Fruit fly (Drosophila melanogaster): Measurements from ENCODE around the gene Rbcn-3A.

Rbcn-3A gene

DNA sequence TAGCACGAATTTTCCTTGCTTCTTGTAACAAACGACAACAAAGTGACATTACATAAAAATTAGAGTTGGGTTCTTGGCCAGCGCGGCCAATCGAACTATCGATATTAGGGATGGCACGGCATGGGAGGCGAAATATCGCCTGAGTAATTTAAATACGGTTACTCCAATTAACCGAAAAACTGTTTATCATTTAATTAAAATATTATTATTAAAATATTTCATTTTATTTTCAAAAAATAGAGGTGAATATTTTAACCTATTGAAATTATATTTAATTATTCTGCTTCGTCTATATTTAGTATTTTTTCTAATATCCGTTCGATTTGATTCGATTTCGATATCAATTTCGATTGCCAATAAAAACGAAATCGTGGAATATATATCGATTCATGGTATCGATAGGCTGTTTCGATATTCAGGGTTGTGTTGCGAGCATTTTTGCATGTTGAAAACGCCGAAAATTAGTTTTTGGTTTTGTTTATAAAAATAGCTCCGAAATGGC, at the start of gene Rbcn-3A, which contains the start of gene Spx (continued):
- no peak for TF ChIP-seq Hr78 (GFP tag; optimal IDR thresholded peaks at IDR 0.05)
- TF ChIP-seq ato (GFP tag; IDR thresholded peaks at IDR 0.05; ENCODE audit: partially characterized antibody), result peak; percentile 70; the same call in 1 of the 2 replicates
- no peak for TF ChIP-seq CG7928 (GFP tag; optimal IDR thresholded peaks at IDR 0.05)
- no peak for TF ChIP-seq CG4282 (GFP tag; optimal IDR thresholded peaks at IDR 0.05)
- peak; percentile 32 for TF ChIP-seq CG13775 (GFP tag; optimal IDR thresholded peaks at IDR 0.05)
- TF ChIP-seq CG9932 (GFP tag; IDR thresholded peaks at IDR 0.05), result peak; percentile 63
- no peak for TF ChIP-seq CG18011 (GFP tag; optimal IDR thresholded peaks at IDR 0.05)
- peak; percentile 61 for TF ChIP-seq gem (tag; optimal IDR thresholded peaks at IDR 0.05)
- peak; percentile 81 for TF ChIP-seq row (GFP tag; IDR thresholded peaks at IDR 0.05)
- TF ChIP-seq salm (tag; optimal IDR thresholded peaks at IDR 0.05), result no peak
- no peak for TF ChIP-seq CG34376 (GFP tag; optimal IDR thresholded peaks at IDR 0.05)
- peak; percentile 40 for TF ChIP-seq CG4424 (GFP tag; optimal IDR thresholded peaks at IDR 0.05)
- no peak for TF ChIP-seq crc (GFP tag; optimal IDR thresholded peaks at IDR 0.05)
- peak; percentile 28; the same call in 1 of the 2 replicates for TF ChIP-seq sob (GFP tag; IDR thresholded peaks at IDR 0.05)
- no peak for TF ChIP-seq corto (GFP tag; optimal IDR thresholded peaks at IDR 0.05)
- no peak for TF ChIP-seq CG12104 (GFP tag; optimal IDR thresholded peaks at IDR 0.05)
- TF ChIP-seq Xbp1 (GFP tag; optimal IDR thresholded peaks at IDR 0.05), result peak; percentile 40
- no peak for TF ChIP-seq Drgx (GFP tag; IDR thresholded peaks at IDR 0.05)
- TF ChIP-seq ac (GFP tag; optimal IDR thresholded peaks at IDR 0.05), result no peak
- TF ChIP-seq CG11504 (tag; optimal IDR thresholded peaks at IDR 0.05), result peak; percentile 24
- peak; percentile 52 for TF ChIP-seq CG8924 (tag; optimal IDR thresholded peaks at IDR 0.05)
- no peak for TF ChIP-seq aop (GFP tag; IDR thresholded peaks at IDR 0.05)
- no peak for TF ChIP-seq CG17385 (GFP tag; optimal IDR thresholded peaks at IDR 0.05)
- no peak for TF ChIP-seq CG14441 (GFP tag; IDR thresholded peaks at IDR 0.05)
- no peak for TF ChIP-seq ro (GFP tag; IDR thresholded peaks at IDR 0.05)
- TF ChIP-seq grau (tag; optimal IDR thresholded peaks at IDR 0.05), result peak; percentile 53
- no peak for TF ChIP-seq CG18476 (GFP tag; optimal IDR thresholded peaks at IDR 0.05)
- TF ChIP-seq CG9609 (GFP tag; optimal IDR thresholded peaks at IDR 0.05), result no peak
- TF ChIP-seq stwl (tag; optimal IDR thresholded peaks at IDR 0.05), result peak; percentile 51
- TF ChIP-seq CG7372 (GFP tag; IDR thresholded peaks at IDR 0.05), result no peak
- TF ChIP-seq ftz-f1 (GFP tag; optimal IDR thresholded peaks at IDR 0.05), result no peak
- peak; percentile 50 for TF ChIP-seq Nf-YC (tag; optimal IDR thresholded peaks at IDR 0.05)
- TF ChIP-seq CG17359 (tag; optimal IDR thresholded peaks at IDR 0.05), result no peak
- no peak for TF ChIP-seq CG7745 (tag; optimal IDR thresholded peaks at IDR 0.05)
- peak; percentile 34 for TF ChIP-seq lab (GFP tag; optimal IDR thresholded peaks at IDR 0.05)
- TF ChIP-seq CG12236 (GFP tag; optimal IDR thresholded peaks at IDR 0.05), result no peak
- no peak for TF ChIP-seq jigr1 (GFP tag; IDR thresholded peaks at IDR 0.05)
- TF ChIP-seq Rfx (GFP tag; IDR thresholded peaks at IDR 0.05), result no peak
- peak; percentile 34 for TF ChIP-seq CG2678 (tag; optimal IDR thresholded peaks at IDR 0.05)
- TF ChIP-seq Usf (GFP tag; optimal IDR thresholded peaks at IDR 0.05), result no peak
- TF ChIP-seq lov (optimal IDR thresholded peaks at IDR 0.05), result no peak
- no peak for TF ChIP-seq lov (GFP tag; IDR thresholded peaks at IDR 0.05)
- no peak for TF ChIP-seq gsb-n (tag; optimal IDR thresholded peaks at IDR 0.05)
- no peak for TF ChIP-seq CG30431 (GFP tag; optimal IDR thresholded peaks at IDR 0.05)
- no peak for TF ChIP-seq scrt (GFP tag; optimal IDR thresholded peaks at IDR 0.05)
- peak; percentile 49 for TF ChIP-seq MBD-R2 (GFP tag; IDR thresholded peaks at IDR 0.05)
- peak; percentile 5 for TF ChIP-seq CG1602 (GFP tag; optimal IDR thresholded peaks at IDR 0.05)
- no peak for TF ChIP-seq cg (GFP tag; optimal IDR thresholded peaks at IDR 0.05)
- peak; percentile 85; the same call in 1 of the 3 replicates for TF ChIP-seq hb (GFP tag; IDR thresholded peaks at IDR 0.05; ENCODE audit: partially characterized antibody)
- peak; percentile 47 for TF ChIP-seq Ptx1 (GFP tag; IDR thresholded peaks at IDR 0.05)
- peak; percentile 19 for TF ChIP-seq Lhr (GFP tag; optimal IDR thresholded peaks at IDR 0.05)
